Fruit fly (Drosophila melanogaster) Kc167 (cell line): ENCODE measurements around the gene Sgs5bis.

Experiments
- Myc ChIP-seq: fragments of >200 bp; optimal IDR thresholded peaks from 2 replicates; lab custom pipeline; 2017; ENCODE audit warnings: missing external identifiers
- Sin3A ChIP-seq: fragments of >200 bp; optimal IDR thresholded peaks from 2 replicates; lab custom pipeline; 2018; ENCODE audit warnings: missing external identifiers
- h ChIP-seq: fragments of >200 bp; optimal IDR thresholded peaks from 3 replicates; lab custom pipeline; 2018; ENCODE audit warnings: missing external identifiers
- insv ChIP-seq: fragments of >200 bp; optimal IDR thresholded peaks from 3 replicates; lab custom pipeline; 2018; ENCODE audit warnings: missing external identifiers
- psq ChIP-seq: fragments of >200 bp; optimal IDR thresholded peaks from 2 replicates; lab custom pipeline; 2017; ENCODE audit warnings: missing external identifiers
- ttk ChIP-seq: sonication (Bioruptor generic); optimal IDR thresholded peaks from 2 replicates; lab custom pipeline; 2017; ENCODE audit warnings: missing external identifiers

Gene Sgs5bis

DNA sequence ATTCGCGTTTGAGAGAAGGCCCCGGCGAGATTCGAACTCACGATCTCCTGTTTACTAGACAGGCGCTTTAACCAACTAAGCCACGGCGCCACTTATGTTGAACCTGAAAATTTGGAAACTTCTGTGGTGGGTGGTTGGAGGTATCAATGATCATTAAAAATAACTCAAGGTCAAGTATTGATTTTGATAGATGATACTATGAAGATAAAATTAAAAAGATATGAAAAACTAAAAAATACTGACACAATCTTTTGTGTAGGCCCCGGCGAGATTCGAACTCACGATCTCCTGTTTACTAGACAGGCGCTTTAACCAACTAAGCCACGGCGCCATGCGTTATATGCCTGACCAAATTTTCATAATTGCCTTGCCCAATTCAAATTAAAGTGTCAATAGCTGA, 30.4 kb downstream of the Sgs5bis start:
- no peak for TF ChIP-seq insv
- no peak for TF ChIP-seq h (lab: Kevin White, UChicago)
- no peak for TF ChIP-seq Myc
- TF ChIP-seq Sin3A: no peak

DNA sequence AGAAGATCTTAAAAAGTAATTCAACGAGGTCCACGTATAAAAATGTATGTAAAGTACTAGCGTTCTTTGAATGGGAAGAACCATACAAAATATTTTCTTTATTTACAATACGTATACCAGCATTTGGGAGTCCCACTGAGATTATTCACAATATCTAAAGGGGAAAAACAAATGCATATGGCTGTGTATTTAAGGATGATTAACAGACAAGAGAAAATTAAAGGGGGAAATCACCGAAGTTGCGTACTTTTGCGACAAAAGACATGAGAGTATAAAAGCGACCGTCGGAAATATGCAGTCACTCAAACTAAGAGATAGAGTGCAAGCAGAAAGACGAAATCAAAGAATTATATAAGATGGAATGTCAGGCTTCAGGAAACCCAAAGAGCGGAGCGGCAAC, 30.8 kb downstream of the Sgs5bis start, which contains the start of gene AttD:
TSS of gene AttD (plus strand) at position 301 of the 400 bp plus-strand sequence.
- TF ChIP-seq psq: no peak
- TF ChIP-seq insv: no peak
- TF ChIP-seq Myc: no peak
- TF ChIP-seq Sin3A: no peak

DNA sequence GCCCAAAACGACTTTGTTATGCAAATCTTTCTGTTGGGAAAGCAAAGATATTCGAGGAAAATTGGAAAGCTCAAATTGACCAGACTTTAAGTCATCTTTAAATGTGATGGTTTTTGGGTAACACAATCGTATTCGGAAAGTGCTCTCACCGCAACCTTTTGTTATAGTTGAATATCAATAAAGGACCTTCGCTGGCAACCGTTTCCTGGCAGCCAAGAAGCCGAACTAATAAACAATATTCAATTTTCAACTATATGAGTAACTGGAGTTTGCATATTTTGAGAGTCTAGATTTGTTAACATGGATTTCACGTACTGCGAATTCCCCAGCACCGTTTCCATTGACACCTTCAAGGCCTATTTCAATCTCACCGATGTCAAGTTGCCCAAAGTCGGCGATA, 32.6 kb downstream of the Sgs5bis start, which contains the start of gene CG14325:
TSS of gene CG14325 (plus strand) at position 301 of the 400 bp plus-strand sequence.
- TF ChIP-seq h (lab: Kevin White, UChicago): no peak
- TF ChIP-seq Myc: no peak
- no peak for TF ChIP-seq ttk
- no peak for TF ChIP-seq psq
- TF ChIP-seq insv: no peak

DNA sequence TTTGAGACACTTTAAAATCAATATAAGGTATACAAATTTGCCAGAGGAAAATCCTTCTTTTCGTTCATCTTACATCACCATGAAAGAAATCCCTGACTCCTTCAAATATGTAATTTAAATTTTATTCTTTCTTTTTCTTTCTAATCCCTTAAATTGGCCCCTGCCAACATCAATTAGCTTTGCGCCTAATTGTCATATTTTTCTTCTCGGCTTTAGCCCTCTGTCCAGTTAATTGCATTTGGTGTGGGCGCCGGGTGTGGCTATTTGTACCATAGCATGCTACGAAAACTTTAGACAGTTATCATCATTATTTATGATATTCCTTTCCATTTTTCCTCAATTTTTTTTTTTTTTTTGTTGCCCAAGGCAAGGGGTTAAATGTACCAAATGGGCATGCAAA, 36.2 kb downstream of the Sgs5bis start, which contains the start of gene CG43175:
TSS of gene CG43175 (plus strand) at position 301 of the 400 bp plus-strand sequence.
- TF ChIP-seq psq: no peak
- TF ChIP-seq Myc: no peak
- TF ChIP-seq ttk: no peak
- TF ChIP-seq h (lab: Kevin White, UChicago): no peak

DNA sequence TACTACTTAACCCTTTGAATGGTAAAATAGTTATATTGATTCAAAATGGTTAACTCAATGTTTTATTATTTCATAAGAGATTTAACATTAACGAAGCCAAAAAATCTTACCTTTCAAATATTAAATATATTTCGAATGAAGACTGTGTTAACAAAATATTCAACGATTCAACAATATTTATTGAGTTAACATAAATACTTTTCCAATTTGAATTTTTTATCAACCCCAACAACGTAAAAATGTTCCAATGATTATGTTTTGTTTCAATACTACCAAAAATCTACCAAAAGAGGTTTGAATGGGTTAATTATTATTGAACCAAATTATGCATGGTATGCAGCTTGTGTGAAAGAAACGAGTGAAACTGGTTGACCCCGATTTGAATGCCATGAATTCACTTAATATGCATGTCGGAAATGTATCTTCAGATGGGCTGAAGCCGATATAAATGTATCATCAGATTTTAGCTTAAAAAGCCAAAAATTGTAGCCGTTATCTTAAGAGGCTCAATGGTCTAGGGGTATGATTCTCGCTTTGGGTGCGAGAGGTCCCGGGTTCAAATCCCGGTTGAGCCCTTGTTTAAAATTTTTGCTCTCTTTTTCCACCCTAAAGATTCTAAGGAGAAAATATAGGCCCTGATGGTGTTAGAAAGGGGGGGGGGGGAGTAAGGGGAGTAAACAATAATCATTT, 37.1 kb downstream of the Sgs5bis start:
- TF ChIP-seq Sin3A (no peak), Myc (no peak), h (lab: Kevin White, UChicago) (no peak), insv (no peak)

- TF ChIP-seq ttk: no peak
- TF ChIP-seq h (lab: Kevin White, UChicago): no peak
- no peak for TF ChIP-seq insv
- TF ChIP-seq Myc: no peak
- no peak for TF ChIP-seq psq
- TF ChIP-seq Sin3A: no peak
Measured at dm6 chr3R:17644019-17644418, 49.8 kb downstream of the Sgs5bis start.
